Fruit fly (Drosophila melanogaster) whole organism, embryonic: ENCODE data around the gene Uba4.

ENCODE experiments used
- Bgb ChIP-seq: fragments of 200-800 bp; sonication (Bioruptor generic); IDR thresholded peaks from 2 replicates; pipeline ENCODE4 v1.3.6; 2022; ENCODE audit warnings: missing biosample characterization, missing genetic modification characterization; ENCODE audit not compliant: partially characterized antibody
- CG10209 ChIP-seq: fragments of 200-800 bp; sonication (Bioruptor generic); optimal IDR thresholded peaks from 3 replicates; lab custom pipeline; 2017; ENCODE audit warnings: missing biosample characterization, mild to moderate bottlenecking, missing genetic modification characterization, missing genetic modification reagents
- CG1233 ChIP-seq: fragments of 200-800 bp; sonication (Bioruptor generic); optimal IDR thresholded peaks from 4 replicates; lab custom pipeline; 2018; ENCODE audit warnings: missing biosample characterization, mild to moderate bottlenecking, missing genetic modification characterization
- CG14710 ChIP-seq: fragments of 200-800 bp; sonication (Bioruptor generic); optimal IDR thresholded peaks from 3 replicates; lab custom pipeline; 2019; ENCODE audit warnings: missing biosample characterization, mild to moderate bottlenecking, missing genetic modification characterization, moderate library complexity
- CG1602 ChIP-seq: fragments of 200-800 bp; sonication (Bioruptor generic); optimal IDR thresholded peaks from 3 replicates; lab custom pipeline; 2016; ENCODE audit warnings: missing biosample characterization, missing genetic modification characterization
- CG16863 ChIP-seq: fragments of 200-800 bp; sonication (Bioruptor generic); optimal IDR thresholded peaks from 3 replicates; lab custom pipeline; 2016; ENCODE audit warnings: missing biosample characterization, missing genetic modification characterization
- CG17612 ChIP-seq: fragments of 200-800 bp; sonication (Bioruptor generic); IDR thresholded peaks from 2 replicates; pipeline ENCODE4 v1.3.6; 2022; ENCODE audit warnings: missing biosample characterization, missing genetic modification characterization
- CG2712 ChIP-seq: fragments of 200-800 bp; optimal IDR thresholded peaks from 3 replicates; lab custom pipeline; 2019; ENCODE audit warnings: missing biosample characterization, mild to moderate bottlenecking, missing genetic modification characterization, moderate library complexity
- CG30020 ChIP-seq: fragments of 200-800 bp; optimal IDR thresholded peaks from 2 replicates; lab custom pipeline; 2019; ENCODE audit warnings: missing biosample characterization, mild to moderate bottlenecking, missing genetic modification characterization, moderate library complexity
- CG43689 ChIP-seq: fragments of 200-800 bp; sonication (Bioruptor generic); IDR thresholded peaks from 2 replicates; pipeline ENCODE4 v1.3.6; 2022; ENCODE audit warnings: missing biosample characterization, missing genetic modification characterization
- CG8765 ChIP-seq: fragments of 200-800 bp; sonication (Bioruptor generic); IDR thresholded peaks from 2 replicates; pipeline ENCODE4 v1.3.6; 2022; ENCODE audit warnings: missing biosample characterization, missing genetic modification characterization
- CG8944 ChIP-seq: fragments of 200-800 bp; sonication (Bioruptor generic); optimal IDR thresholded peaks from 3 replicates; lab custom pipeline; 2016; ENCODE audit warnings: missing biosample characterization, missing genetic modification characterization
- D19B ChIP-seq: fragments of 200-800 bp; sonication (Bioruptor generic); optimal IDR thresholded peaks from 2 replicates; lab custom pipeline; 2017; ENCODE audit warnings: missing biosample characterization, mild to moderate bottlenecking, missing genetic modification characterization
- Deaf1 ChIP-seq: fragments of 200-800 bp; optimal IDR thresholded peaks from 3 replicates; lab custom pipeline; 2019; ENCODE audit warnings: missing biosample characterization, mild to moderate bottlenecking, missing genetic modification characterization, moderate library complexity
- Dek ChIP-seq: fragments of 200-800 bp; sonication (Bioruptor generic); optimal IDR thresholded peaks from 3 replicates; lab custom pipeline; 2019; ENCODE audit warnings: missing biosample characterization, mild to moderate bottlenecking, missing genetic modification characterization, moderate library complexity
- Dfd ChIP-seq, 2 experiments: fragments of >200 bp; optimal IDR thresholded peaks; 2 replicates each; lab custom pipeline; 2017; ENCODE audit warnings: missing biosample characterization in 2 of 2, missing genetic modification characterization in 2 of 2
- Dll ChIP-seq: fragments of 200-800 bp; sonication (Bioruptor generic); IDR thresholded peaks from 4 replicates; pipeline ENCODE4 v1.3.6; 2022; ENCODE audit warnings: missing biosample characterization, missing genetic modification characterization; ENCODE audit not compliant: partially characterized antibody
- Ets65A ChIP-seq: fragments of 200-800 bp; sonication (Bioruptor generic); peaks from one replicate; lab custom pipeline; 2016; ENCODE audit warnings: missing biosample characterization, missing genetic modification characterization
- Fer2 ChIP-seq: fragments of 200-800 bp; sonication (Bioruptor generic); optimal IDR thresholded peaks from 2 replicates; lab custom pipeline; 2018; ENCODE audit warnings: missing biosample characterization, mild to moderate bottlenecking, missing genetic modification characterization, moderate library complexity
- Hey ChIP-seq: fragments of 200-800 bp; sonication (Bioruptor generic); optimal IDR thresholded peaks from 3 replicates; lab custom pipeline; 2018; ENCODE audit warnings: missing biosample characterization, mild to moderate bottlenecking, missing genetic modification characterization
- Hmx ChIP-seq: fragments of 200-800 bp; sonication (Bioruptor generic); optimal IDR thresholded peaks from 2 replicates; lab custom pipeline; 2016; ENCODE audit warnings: missing biosample characterization, missing genetic modification characterization
- Hsf ChIP-seq: fragments of 200-800 bp; sonication (Bioruptor generic); optimal IDR thresholded peaks from 3 replicates; lab custom pipeline; 2016; ENCODE audit warnings: missing biosample characterization, missing genetic modification characterization
- MTF-1 ChIP-seq: fragments of 200-800 bp; sonication (Bioruptor generic); optimal IDR thresholded peaks from 2 replicates; lab custom pipeline; 2018; ENCODE audit warnings: missing biosample characterization, mild to moderate bottlenecking, missing genetic modification characterization, borderline replicate concordance
- Mad ChIP-seq: fragments of 200-800 bp; sonication (Bioruptor generic); optimal IDR thresholded peaks from 2 replicates; lab custom pipeline; 2016; ENCODE audit warnings: missing biosample characterization, missing genetic modification characterization
- Nf-YA ChIP-seq: fragments of 200-800 bp; sonication (Bioruptor generic); IDR thresholded peaks from 2 replicates; pipeline ENCODE4 v1.3.6; 2022; ENCODE audit warnings: missing biosample characterization, missing genetic modification characterization
- Nf-YB ChIP-seq: fragments of 200-800 bp; sonication (Bioruptor generic); optimal IDR thresholded peaks from 3 replicates; lab custom pipeline; 2019; ENCODE audit warnings: missing biosample characterization, mild to moderate bottlenecking, missing genetic modification characterization, moderate library complexity
- Poxn ChIP-seq: fragments of 200-800 bp; sonication (Bioruptor generic); IDR thresholded peaks from 2 replicates; pipeline ENCODE4 v1.3.6; 2022; ENCODE audit warnings: missing biosample characterization, missing genetic modification characterization
- Side ChIP-seq: fragments of 200-800 bp; sonication (Bioruptor generic); optimal IDR thresholded peaks from 2 replicates; lab custom pipeline; 2016; ENCODE audit warnings: missing biosample characterization, missing genetic modification characterization
- Spps ChIP-seq: fragments of 200-800 bp; sonication (Bioruptor generic); optimal IDR thresholded peaks from 2 replicates; lab custom pipeline; 2018; ENCODE audit warnings: missing biosample characterization, mild to moderate bottlenecking, missing genetic modification characterization
- al ChIP-seq: fragments of 200-800 bp; sonication (Bioruptor generic); IDR thresholded peaks from 2 replicates; pipeline ENCODE4 v1.3.6; 2022; ENCODE audit warnings: missing biosample characterization, missing genetic modification characterization
- btn ChIP-seq: fragments of 200-800 bp; sonication (Bioruptor generic); optimal IDR thresholded peaks from 2 replicates; lab custom pipeline; 2016; ENCODE audit warnings: missing biosample characterization, missing genetic modification characterization
- caup ChIP-seq: fragments of 200-800 bp; sonication (Bioruptor generic); optimal IDR thresholded peaks from 3 replicates; lab custom pipeline; 2017; ENCODE audit warnings: missing biosample characterization, mild to moderate bottlenecking, missing genetic modification characterization, moderate library complexity; ENCODE audit not compliant: severe bottlenecking
- ci ChIP-seq: fragments of 200-800 bp; sonication (Bioruptor generic); IDR thresholded peaks from 3 replicates; pipeline ENCODE4 v1.3.6; 2022; ENCODE audit warnings: missing biosample characterization, missing genetic modification characterization
- crp ChIP-seq, 2 experiments: fragments of 200-800 bp; sonication (Bioruptor generic); optimal IDR thresholded peaks; 2 replicates in 1 of 2; 3 replicates in 1 of 2; lab custom pipeline; 2017; ENCODE audit warnings: missing biosample characterization in 2 of 2, missing genetic modification characterization in 2 of 2, mild to moderate bottlenecking in 1 of 2, moderate library complexity in 1 of 2
- dan ChIP-seq: fragments of 200-800 bp; sonication (Bioruptor generic); IDR thresholded peaks from 2 replicates; pipeline ENCODE4 v1.3.6; 2022; ENCODE audit warnings: missing biosample characterization, missing genetic modification characterization
- dati ChIP-seq: fragments of 200-800 bp; sonication (Bioruptor generic); IDR thresholded peaks from 2 replicates; pipeline ENCODE4 v1.3.6; 2022; ENCODE audit warnings: missing biosample characterization, missing genetic modification characterization
- esg ChIP-seq: fragments of 200-800 bp; sonication (Bioruptor generic); conservative IDR thresholded peaks from 2 replicates; pipeline ENCODE4 v1.3.6; 2022; ENCODE audit warnings: missing biosample characterization, missing genetic modification characterization
- eve ChIP-seq, 2 experiments: fragments of >200 bp; optimal IDR thresholded peaks; 2 replicates each; lab custom pipeline; 2017; ENCODE audit warnings: missing biosample characterization in 2 of 2, missing genetic modification characterization in 2 of 2
- exex ChIP-seq: fragments of 200-800 bp; sonication (Bioruptor generic); optimal IDR thresholded peaks from 4 replicates; lab custom pipeline; 2018; ENCODE audit warnings: missing biosample characterization, mild to moderate bottlenecking, missing genetic modification characterization, moderate library complexity
- fru ChIP-seq: fragments of >200 bp; optimal IDR thresholded peaks from 2 replicates; lab custom pipeline; 2017
- grn ChIP-seq: fragments of 200-800 bp; sonication (Bioruptor generic); optimal IDR thresholded peaks from 3 replicates; lab custom pipeline; 2017; ENCODE audit warnings: missing biosample characterization, missing genetic modification characterization
- inv ChIP-seq: fragments of 200-800 bp; sonication (Bioruptor generic); IDR thresholded peaks from 2 replicates; pipeline ENCODE4 v1.3.6; 2022; ENCODE audit warnings: missing biosample characterization, missing genetic modification characterization; ENCODE audit not compliant: partially characterized antibody
- klu ChIP-seq: fragments of 200-800 bp; sonication (Bioruptor generic); IDR thresholded peaks from 2 replicates; pipeline ENCODE4 v1.3.6; 2022; ENCODE audit warnings: missing biosample characterization, missing genetic modification characterization
- knrl ChIP-seq: fragments of 200-800 bp; sonication (Bioruptor generic); IDR thresholded peaks from 3 replicates; pipeline ENCODE4 v1.3.6; 2022; ENCODE audit warnings: missing biosample characterization, missing genetic modification characterization; ENCODE audit not compliant: partially characterized antibody
- pita ChIP-seq: fragments of 200-800 bp; sonication (Bioruptor generic); optimal IDR thresholded peaks from 2 replicates; lab custom pipeline; 2017; ENCODE audit warnings: missing biosample characterization, mild to moderate bottlenecking, missing genetic modification characterization
- ro ChIP-seq: fragments of 200-800 bp; sonication (Bioruptor generic); IDR thresholded peaks from 2 replicates; pipeline ENCODE4 v1.3.6; 2022; ENCODE audit warnings: missing biosample characterization, missing genetic modification characterization
- toy ChIP-seq: fragments of 200-800 bp; sonication (Bioruptor generic); IDR thresholded peaks from 2 replicates; pipeline ENCODE4 v1.3.6; 2022; ENCODE audit warnings: missing biosample characterization, missing genetic modification characterization
- trem ChIP-seq: fragments of 200-800 bp; optimal IDR thresholded peaks from 3 replicates; lab custom pipeline; 2019; ENCODE audit warnings: missing biosample characterization, mild to moderate bottlenecking, missing genetic modification characterization, moderate library complexity
- ttk ChIP-seq: fragments of 200-800 bp; sonication (Bioruptor generic); IDR thresholded peaks from 2 replicates; pipeline ENCODE4 v2.1.2; 2022; ENCODE audit warnings: missing biosample characterization, missing genetic modification characterization
- vfl ChIP-seq: fragments of 200-800 bp; sonication (Bioruptor generic); optimal IDR thresholded peaks from 2 replicates; lab custom pipeline; 2016; ENCODE audit warnings: missing biosample characterization, missing genetic modification characterization
- z ChIP-seq: fragments of 200-800 bp; sonication (Bioruptor generic); IDR thresholded peaks from 3 replicates; pipeline ENCODE4 v1.3.6; 2022; ENCODE audit warnings: missing biosample characterization, missing genetic modification characterization
- zen ChIP-seq: fragments of 200-800 bp; sonication (Bioruptor generic); optimal IDR thresholded peaks from 3 replicates; lab custom pipeline; 2018; ENCODE audit warnings: missing biosample characterization, mild to moderate bottlenecking, missing genetic modification characterization, moderate library complexity

Uba4 gene

DNA sequence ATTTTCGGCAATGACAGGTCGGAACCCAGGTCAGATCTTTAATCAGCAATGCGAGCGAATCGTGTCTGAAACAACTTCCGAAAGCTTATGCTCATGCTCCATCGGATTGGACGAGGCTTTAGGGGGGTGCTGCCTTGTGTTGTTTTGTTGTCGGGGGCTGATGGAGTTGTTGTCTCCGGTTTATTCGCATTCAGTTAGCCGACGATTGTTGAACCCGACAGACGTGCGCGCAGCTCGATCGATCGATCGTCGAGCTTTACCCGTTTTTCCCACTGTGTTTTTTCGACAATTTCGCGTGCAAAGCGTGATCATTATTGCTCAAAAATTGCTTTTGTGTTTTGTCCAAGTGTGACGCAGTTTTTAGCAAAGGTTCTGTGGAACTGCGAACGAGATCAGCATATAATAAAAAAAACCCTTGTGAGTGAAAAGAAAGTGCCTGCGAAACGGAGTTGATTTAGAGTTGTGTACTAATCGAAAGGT is 11.8 kb downstream of the Uba4 start, which contains the start of gene CG17834 (continued):
- TF ChIP-seq Dll = no peak
- TF ChIP-seq pita (GFP tag; lab: Kevin White, UChicago) = no peak
- no peak for TF ChIP-seq vfl (GFP tag; lab: Kevin White, UChicago)
- no peak for TF ChIP-seq CG16863
- no peak for TF ChIP-seq fru (lab: Kevin White, UChicago)
- TF ChIP-seq knrl (GFP tag; lab: Robert Waterston, UW) = no peak
- TF ChIP-seq CG8765 (GFP tag; lab: Robert Waterston, UW) = no peak
- TF ChIP-seq CG8944 (GFP tag; lab: Kevin White, UChicago) = no peak
- no peak for TF ChIP-seq inv
- TF ChIP-seq Bgb (GFP tag; lab: Robert Waterston, UW) = peak; percentile 48; the same call in 1 of the 2 replicates
- TF ChIP-seq ttk = peak; percentile 22; the same call in 1 of the 2 replicates
- no peak for TF ChIP-seq exex (tag; lab: Kevin White, UChicago)
- peak; percentile 87 for TF ChIP-seq Deaf1
- TF ChIP-seq eve (GFP tag; optimal IDR thresholded peaks at IDR 0.05; lab: Kevin White, UChicago) = no peak
- no peak for TF ChIP-seq Dek
- no peak for TF ChIP-seq CG1602
- TF ChIP-seq Fer2 = no peak
- TF ChIP-seq dan (GFP tag; lab: Robert Waterston, UW) = no peak
- no peak for TF ChIP-seq CG10209
- TF ChIP-seq CG14710 (tag; lab: Kevin White, UChicago) = no peak
- peak; percentile 40 for TF ChIP-seq caup (GFP tag; lab: Kevin White, UChicago)
- no peak for TF ChIP-seq Dfd (GFP tag; optimal IDR thresholded peaks at IDR 0.05; lab: Kevin White, UChicago)
- TF ChIP-seq trem (tag; lab: Kevin White, UChicago) = no peak
- TF ChIP-seq Poxn (GFP tag; lab: Robert Waterston, UW) = no peak
- TF ChIP-seq CG1233 (GFP tag; lab: Kevin White, UChicago) = no peak
- no peak for TF ChIP-seq crp (GFP tag; optimal IDR thresholded peaks at IDR 0.05; lab: Kevin White, UChicago)
- TF ChIP-seq ro (GFP tag; lab: Robert Waterston, UW) = no peak
- TF ChIP-seq Nf-YB = no peak
- no peak for TF ChIP-seq btn (GFP tag; lab: Kevin White, UChicago)
- TF ChIP-seq klu = 0 out of 2 replicates have a peak, but pooled peaks have one; percentile 9
- TF ChIP-seq Hsf (GFP tag; lab: Kevin White, UChicago) = no peak
- TF ChIP-seq esg = no peak
- TF ChIP-seq Side = no peak
- TF ChIP-seq dati (GFP tag; lab: Robert Waterston, UW) = no peak
- no peak for TF ChIP-seq CG17612 (GFP tag; lab: Robert Waterston, UW)
- TF ChIP-seq grn = peak; percentile 20
- no peak for TF ChIP-seq zen (tag; lab: Kevin White, UChicago)
- TF ChIP-seq MTF-1 = peak; percentile 27
- TF ChIP-seq CG43689 (GFP tag; lab: Robert Waterston, UW) = no peak
- no peak for TF ChIP-seq Mad (GFP tag; lab: Kevin White, UChicago)
- TF ChIP-seq toy (GFP tag; lab: Robert Waterston, UW) = no peak
- TF ChIP-seq CG30020 (tag; lab: Kevin White, UChicago) = no peak
- TF ChIP-seq D19B (GFP tag; lab: Kevin White, UChicago) = no peak
- TF ChIP-seq Ets65A (GFP tag; lab: Kevin White, UChicago) = no peak
- TF ChIP-seq Hmx (GFP tag; lab: Kevin White, UChicago) = no peak
- TF ChIP-seq Spps = no peak
- no peak for TF ChIP-seq CG2712
- TF ChIP-seq al (GFP tag; lab: Robert Waterston, UW) = no peak
- no peak for TF ChIP-seq Hey (tag; lab: Kevin White, UChicago)
- TF ChIP-seq Nf-YA (GFP tag; lab: Robert Waterston, UW) = no peak
- TF ChIP-seq z (GFP tag; lab: Robert Waterston, UW) = no peak
- peak; percentile 59; the same call in 2 of the 3 replicates for TF ChIP-seq ci (GFP tag; lab: Robert Waterston, UW)
